Fruit fly (Drosophila melanogaster) whole organism, embryonic: ENCODE data around the gene Eip75B.

ENCODE experiments used
- CG10543 ChIP-seq: fragments of 200-800 bp; sonication (Bioruptor generic); optimal IDR thresholded peaks from 3 replicates; lab custom pipeline; 2017; ENCODE audit warnings: missing biosample characterization, mild to moderate bottlenecking, missing genetic modification characterization, moderate library complexity
- CG10654 ChIP-seq: fragments of 200-800 bp; sonication (Bioruptor generic); optimal IDR thresholded peaks from 2 replicates; lab custom pipeline; 2016; ENCODE audit warnings: missing biosample characterization, missing genetic modification characterization
- CG13624 ChIP-seq: fragments of 200-800 bp; sonication (Bioruptor generic); optimal IDR thresholded peaks from 2 replicates; lab custom pipeline; 2016; ENCODE audit warnings: missing biosample characterization, missing genetic modification characterization
- CG18764 ChIP-seq: fragments of 200-800 bp; sonication (Bioruptor generic); optimal IDR thresholded peaks from 3 replicates; lab custom pipeline; 2016; ENCODE audit warnings: missing biosample characterization, missing genetic modification characterization
- CG6854 ChIP-seq: fragments of 200-800 bp; sonication (Bioruptor generic); optimal IDR thresholded peaks from 3 replicates; lab custom pipeline; 2017; ENCODE audit warnings: missing biosample characterization, mild to moderate bottlenecking, missing genetic modification characterization
- Dll ChIP-seq: fragments of 200-800 bp; sonication (Bioruptor generic); IDR thresholded peaks from 4 replicates; pipeline ENCODE4 v1.3.6; 2022; ENCODE audit warnings: missing biosample characterization, missing genetic modification characterization; ENCODE audit not compliant: partially characterized antibody
- Kr ChIP-seq: fragments of 200-800 bp; sonication (Bioruptor generic); optimal IDR thresholded peaks from 2 replicates; lab custom pipeline; 2017; ENCODE audit warnings: missing biosample characterization, mild to moderate bottlenecking, missing genetic modification characterization
- Lpt ChIP-seq: fragments of >200 bp; optimal IDR thresholded peaks from 2 replicates; lab custom pipeline; 2018; ENCODE audit warnings: missing biosample characterization, missing genetic modification characterization
- Max ChIP-seq: fragments of 200-800 bp; sonication (Bioruptor generic); optimal IDR thresholded peaks from 2 replicates; lab custom pipeline; 2016; ENCODE audit warnings: missing biosample characterization, mild to moderate bottlenecking, missing genetic modification characterization
- TFAM ChIP-seq: fragments of 200-800 bp; sonication (Bioruptor generic); optimal IDR thresholded peaks from 2 replicates; lab custom pipeline; 2017; ENCODE audit warnings: missing biosample characterization, missing genetic modification characterization, inconsistent platforms
- caup ChIP-seq: fragments of 200-800 bp; sonication (Bioruptor generic); optimal IDR thresholded peaks from 3 replicates; lab custom pipeline; 2017; ENCODE audit warnings: missing biosample characterization, mild to moderate bottlenecking, missing genetic modification characterization, moderate library complexity; ENCODE audit not compliant: severe bottlenecking
- cg ChIP-seq: fragments of 200-800 bp; sonication (Bioruptor generic); optimal IDR thresholded peaks from 3 replicates; lab custom pipeline; 2019; ENCODE audit warnings: missing biosample characterization, mild to moderate bottlenecking, missing genetic modification characterization, moderate library complexity
- dimm ChIP-seq: fragments of 200-800 bp; sonication (Bioruptor generic); IDR thresholded peaks from 2 replicates; pipeline ENCODE4 v1.3.6; 2022; ENCODE audit warnings: missing biosample characterization, missing genetic modification characterization

- TF ChIP-seq Max (no peak), CG6854 (no peak), TFAM (no peak), dimm (GFP tag; lab: Robert Waterston, UW) (no peak), cg (GFP tag; lab: Kevin White, UChicago) (no peak), CG18764 (GFP tag; lab: Kevin White, UChicago) (no peak), caup (GFP tag; lab: Kevin White, UChicago) (no peak), CG10654 (GFP tag; lab: Kevin White, UChicago) (no peak), CG13624 (no peak), Lpt (GFP tag; lab: Kevin White, UChicago) (no peak), Kr (GFP tag; lab: Kevin White, UChicago) (no peak), Dll (GFP tag; lab: Robert Waterston, UW) (no peak), CG10543 (GFP tag; lab: Kevin White, UChicago) (no peak)
Observed at dm6 chr3L:18099715-18100114, 35.2 kb upstream of the Eip75B start.
